Worm (Caenorhabditis elegans): ENCODE measurements around the gene clic-1.

DNA sequence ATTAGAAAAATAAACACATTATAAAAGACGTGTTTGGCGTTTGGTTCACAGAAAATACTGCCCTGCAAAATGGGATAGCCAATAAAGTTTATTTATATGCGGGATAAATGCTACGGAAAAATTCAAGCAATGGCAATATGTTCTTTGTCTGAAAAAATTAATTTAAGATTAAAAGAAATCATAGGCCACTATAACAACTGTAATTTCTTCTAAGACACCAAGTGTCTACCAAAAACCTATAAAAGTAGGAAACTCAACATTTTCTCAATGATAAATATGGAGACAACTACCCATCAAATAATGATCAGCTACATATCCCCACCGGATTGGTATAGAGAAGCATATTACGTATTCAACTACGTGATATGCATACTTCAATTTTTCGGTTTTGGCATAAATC is 29.4 kb downstream of the clic-1 start, which contains the start of gene srw-3:
- no peak for TF ChIP-seq efl-1 (GFP tag; optimal IDR thresholded peaks at IDR 0.05)
- no peak for TF ChIP-seq Y79H2A.3 (GFP tag; conservative IDR thresholded peaks at IDR 0.05)
- no peak for TF ChIP-seq mel-28 (tag; optimal IDR thresholded peaks at IDR 0.05; ENCODE audit: borderline replicate concordance)
- no peak for TF ChIP-seq ztf-6 (GFP tag; IDR thresholded peaks at IDR 0.05)
- TF ChIP-seq unc-62 (GFP tag; optimal IDR thresholded peaks at IDR 0.05) = no peak
- no peak for TF ChIP-seq bed-1 (GFP tag; IDR thresholded peaks at IDR 0.05)
- TF ChIP-seq ama-1 (optimal IDR thresholded peaks at IDR 0.05) = no peak
- TF ChIP-seq ama-1 (GFP tag; optimal IDR thresholded peaks at IDR 0.05) = no peak
- TF ChIP-seq madf-6 (GFP tag; IDR thresholded peaks at IDR 0.05) = no peak
